Worm (Caenorhabditis elegans) whole organism, L3 larva: ENCODE results near the gene sru-23.

Experiments used
- R02D3.7 ChIP-seq: fragments of 150-350 bp; optimal IDR thresholded peaks from 2 replicates; lab custom pipeline; 2014; ENCODE audit warnings: missing biosample characterization, missing genetic modification characterization
- ama-1 ChIP-seq: fragments of 150-350 bp; optimal IDR thresholded peaks from 2 replicates; lab custom pipeline; 2018
- ceh-16 ChIP-seq: sonication (generic microtip); optimal IDR thresholded peaks from 2 replicates; lab custom pipeline; 2017; ENCODE audit warnings: missing biosample characterization, missing genetic modification characterization
- ceh-82 ChIP-seq: fragments of 150-350 bp; optimal IDR thresholded peaks from 2 replicates; lab custom pipeline; 2014; ENCODE audit warnings: missing biosample characterization, missing genetic modification characterization
- ceh-9 ChIP-seq: sonication (generic microtip); optimal IDR thresholded peaks from 2 replicates; lab custom pipeline; 2018; ENCODE audit warnings: missing biosample characterization, missing genetic modification characterization
- daf-12 ChIP-seq: fragments of 150-350 bp; optimal IDR thresholded peaks from 2 replicates; lab custom pipeline; 2014; ENCODE audit warnings: missing biosample characterization, missing genetic modification reagents, missing genetic modification characterization
- egl-27 ChIP-seq: sonication (generic microtip); optimal IDR thresholded peaks from 4 replicates; lab custom pipeline; 2017; ENCODE audit warnings: missing biosample characterization, missing genetic modification reagents, missing genetic modification characterization
- elt-2 ChIP-seq: sonication (generic microtip); optimal IDR thresholded peaks from 2 replicates; lab custom pipeline; 2016; ENCODE audit warnings: missing genetic modification reagents, mild to moderate bottlenecking, missing genetic modification characterization, missing compliant biosample characterization
- elt-3 ChIP-seq, 3 experiments: fragments of 150-350 bp in 1 of 3; sonication (generic microtip) in 2 of 3; optimal IDR thresholded peaks; 2 replicates in 2 of 3; 4 replicates in 1 of 3; lab custom pipeline; 2014 to 2017; ENCODE audit warnings: missing biosample characterization in 3 of 3, missing genetic modification characterization in 3 of 3
- eor-1 ChIP-seq, 2 experiments: fragments of 150-350 bp; optimal IDR thresholded peaks; 2 replicates each; lab custom pipeline; 2014 to 2018; ENCODE audit warnings: missing biosample characterization in 2 of 2, missing genetic modification characterization in 2 of 2
- fkh-10 ChIP-seq: sonication (generic microtip); optimal IDR thresholded peaks from 2 replicates; lab custom pipeline; 2017; ENCODE audit warnings: missing biosample characterization, missing genetic modification reagents, missing genetic modification characterization
- fkh-2 ChIP-seq: fragments of 150-350 bp; optimal IDR thresholded peaks from 2 replicates; lab custom pipeline; 2014; ENCODE audit warnings: missing biosample characterization, missing genetic modification reagents, missing genetic modification characterization
- fos-1 ChIP-seq: fragments of 150-350 bp; optimal IDR thresholded peaks from 2 replicates; lab custom pipeline; 2014; ENCODE audit warnings: missing biosample characterization, missing genetic modification characterization
- hmg-11 ChIP-seq: sonication (generic microtip); optimal IDR thresholded peaks from 2 replicates; lab custom pipeline; 2016; ENCODE audit warnings: missing genetic modification characterization, missing compliant biosample characterization
- jun-1 ChIP-seq: fragments of 150-350 bp; optimal IDR thresholded peaks from 2 replicates; lab custom pipeline; 2014; ENCODE audit warnings: missing biosample characterization, missing genetic modification reagents, missing genetic modification characterization
- lsy-12 ChIP-seq: sonication (generic microtip); optimal IDR thresholded peaks from 2 replicates; lab custom pipeline; 2016; ENCODE audit warnings: mild to moderate bottlenecking, missing genetic modification characterization, missing compliant biosample characterization
- mdl-1 ChIP-seq: fragments of 150-350 bp; optimal IDR thresholded peaks from 2 replicates; lab custom pipeline; 2014; ENCODE audit warnings: missing biosample characterization, missing genetic modification characterization
- mml-1 ChIP-seq: fragments of 150-350 bp; sonication (generic microtip); optimal IDR thresholded peaks from 3 replicates; lab custom pipeline; 2014; ENCODE audit warnings: missing biosample characterization, missing genetic modification characterization
- nfya-1 ChIP-seq: sonication (generic microtip); optimal IDR thresholded peaks from 2 replicates; lab custom pipeline; 2017; ENCODE audit warnings: missing genetic modification characterization, mild to moderate bottlenecking, missing compliant biosample characterization, antibody characterized with exemption, moderate library complexity; ENCODE audit not compliant: insufficient read depth
- nhr-11 ChIP-seq: fragments of 150-350 bp; optimal IDR thresholded peaks from 2 replicates; lab custom pipeline; 2014; ENCODE audit warnings: missing biosample characterization, missing genetic modification characterization
- nhr-12 ChIP-seq: fragments of 150-350 bp; optimal IDR thresholded peaks from 2 replicates; lab custom pipeline; 2014; ENCODE audit warnings: missing biosample characterization, missing genetic modification characterization
- nhr-23 ChIP-seq: fragments of 150-350 bp; optimal IDR thresholded peaks from 2 replicates; lab custom pipeline; 2014; ENCODE audit warnings: missing biosample characterization, missing genetic modification reagents, missing genetic modification characterization
- nhr-237 ChIP-seq: fragments of 150-350 bp; optimal IDR thresholded peaks from 2 replicates; lab custom pipeline; 2014; ENCODE audit warnings: missing biosample characterization, missing genetic modification characterization
- nhr-25 ChIP-seq: sonication (generic microtip); optimal IDR thresholded peaks from 2 replicates; lab custom pipeline; 2017; ENCODE audit warnings: missing biosample characterization, missing genetic modification characterization
- nhr-43 ChIP-seq: sonication (generic microtip); optimal IDR thresholded peaks from 2 replicates; lab custom pipeline; 2016; ENCODE audit warnings: mild to moderate bottlenecking, missing genetic modification characterization, missing compliant biosample characterization; ENCODE audit not compliant: poor library complexity, severe bottlenecking
- nhr-67 ChIP-seq: fragments of 150-350 bp; optimal IDR thresholded peaks from 2 replicates; lab custom pipeline; 2014; ENCODE audit warnings: missing biosample characterization, missing genetic modification characterization
- nhr-77 ChIP-seq: fragments of 150-350 bp; optimal IDR thresholded peaks from 2 replicates; lab custom pipeline; 2014; ENCODE audit warnings: missing biosample characterization, missing genetic modification characterization
- pha-4 ChIP-seq: fragments of 150-350 bp; optimal IDR thresholded peaks from 2 replicates; lab custom pipeline; 2014; ENCODE audit warnings: missing biosample characterization, missing genetic modification reagents, missing genetic modification characterization
- pqm-1 ChIP-seq: fragments of 150-350 bp; optimal IDR thresholded peaks from 2 replicates; lab custom pipeline; 2017; ENCODE audit warnings: missing biosample characterization, missing genetic modification characterization, inconsistent platforms
- sea-2 ChIP-seq: fragments of 150-350 bp; sonication (generic microtip); optimal IDR thresholded peaks from 4 replicates; lab custom pipeline; 2014; ENCODE audit warnings: missing biosample characterization, missing genetic modification reagents, missing genetic modification characterization
- skn-1 ChIP-seq: fragments of 150-350 bp; optimal IDR thresholded peaks from 2 replicates; lab custom pipeline; 2014; ENCODE audit warnings: missing biosample characterization, missing genetic modification characterization
- snpc-4 ChIP-seq: fragments of 150-350 bp; optimal IDR thresholded peaks from 2 replicates; lab custom pipeline; 2014; ENCODE audit warnings: missing biosample characterization, missing genetic modification characterization
- unc-39 ChIP-seq: sonication (generic microtip); optimal IDR thresholded peaks from 4 replicates; lab custom pipeline; 2017; ENCODE audit warnings: missing biosample characterization, missing genetic modification characterization
- zag-1 ChIP-seq: fragments of 150-350 bp; optimal IDR thresholded peaks from 2 replicates; lab custom pipeline; 2014; ENCODE audit warnings: missing biosample characterization, missing genetic modification characterization
- ztf-4 ChIP-seq: fragments of 150-350 bp; optimal IDR thresholded peaks from 2 replicates; lab custom pipeline; 2014; ENCODE audit warnings: missing biosample characterization, missing genetic modification characterization

Gene sru-23

ce11 chrV:15959456-15959855, 12.9 kb downstream of the sru-23 start:
- no peak for TF ChIP-seq hmg-11 (tag; lab: Kevin White, UChicago)

ce11 chrV:15957098-15957497, 15.3 kb downstream of the sru-23 start, which contains the start of gene F36G9.3:
Gene F36G9.3 (plus strand): TSS chrV:15957398.
- TF ChIP-seq nhr-67 (tag; lab: Kevin White, UChicago): no peak
- TF ChIP-seq R02D3.7: no peak
- TF ChIP-seq skn-1 (tag; lab: Kevin White, UChicago): no peak
- no peak for TF ChIP-seq nhr-43 (tag; lab: Kevin White, UChicago)
- TF ChIP-seq nhr-25: no peak
- no peak for TF ChIP-seq nhr-77 (tag; lab: Kevin White, UChicago)
- TF ChIP-seq unc-39 (tag; lab: Kevin White, UChicago): no peak
- no peak for TF ChIP-seq ceh-9
- no peak for TF ChIP-seq ceh-82 (tag; lab: Kevin White, UChicago)
- TF ChIP-seq pqm-1: no peak
- no peak for TF ChIP-seq zag-1 (tag; lab: Kevin White, UChicago)
- TF ChIP-seq fkh-2: no peak
- TF ChIP-seq ztf-4 (tag; lab: Kevin White, UChicago): no peak
- TF ChIP-seq fos-1: no peak
- TF ChIP-seq nhr-23 (tag; lab: Kevin White, UChicago): no peak

- TF ChIP-seq hmg-11 (tag; lab: Kevin White, UChicago) (no peak), egl-27 (no peak), jun-1 (tag; lab: Kevin White, UChicago) (no peak), ceh-16 (tag; lab: Kevin White, UChicago) (no peak), elt-3 (tag; optimal IDR thresholded peaks at IDR 0.05; lab: Kevin White, UChicago) (no peak), snpc-4 (tag; lab: Kevin White, UChicago) (no peak), nhr-11 (tag; lab: Kevin White, UChicago) (no peak), R02D3.7 (no peak)
Observed at ce11 chrV:15955497-15955896, 16.9 kb downstream of the sru-23 start, which contains the start of gene srh-186. Gene srh-186 (plus strand): TSS chrV:15955797.

ce11 chrV:15954932-15955331, 17.5 kb downstream of the sru-23 start, which contains the start of gene srw-57:
Gene srw-57 (minus strand): TSS chrV:15955032.
- TF ChIP-seq mml-1 (tag; lab: Kevin White, UChicago) (no peak), nhr-12 (no peak), skn-1 (tag; lab: Kevin White, UChicago) (no peak), lsy-12 (tag; lab: Kevin White, UChicago) (no peak), eor-1 (tag; optimal IDR thresholded peaks at IDR 0.05; lab: Kevin White, UChicago) (no peak), nfya-1 (tag; lab: Kevin White, UChicago) (no peak), ama-1 (no peak), nhr-23 (tag; lab: Kevin White, UChicago) (no peak), nhr-43 (tag; lab: Kevin White, UChicago) (no peak), ceh-9 (no peak), egl-27 (no peak), fkh-10 (no peak), fkh-2 (no peak), nhr-237 (tag; lab: Kevin White, UChicago) (no peak), sea-2 (no peak), mdl-1 (tag; lab: Kevin White, UChicago) (no peak), daf-12 (tag; lab: Kevin White, UChicago) (no peak)

- TF ChIP-seq ceh-9 (no peak), nhr-43 (tag; lab: Kevin White, UChicago) (no peak), eor-1 (tag; optimal IDR thresholded peaks at IDR 0.05; lab: Kevin White, UChicago) (no peak), nhr-25 (no peak), ceh-16 (tag; lab: Kevin White, UChicago) (no peak), nhr-23 (tag; lab: Kevin White, UChicago) (no peak), nhr-11 (tag; lab: Kevin White, UChicago) (no peak), nhr-12 (no peak), ceh-82 (tag; lab: Kevin White, UChicago) (no peak), fos-1 (no peak), jun-1 (tag; lab: Kevin White, UChicago) (no peak), hmg-11 (tag; lab: Kevin White, UChicago) (no peak), fkh-10 (no peak), elt-2 (tag; lab: Kevin White, UChicago) (no peak), pha-4 (no peak), pqm-1 (no peak), nhr-77 (tag; lab: Kevin White, UChicago) (no peak), ztf-4 (tag; lab: Kevin White, UChicago) (no peak)
- TF ChIP-seq, all 47 proteins: peak for 0
Observed at ce11 chrV:15952762-15953161, 19.6 kb downstream of the sru-23 start, which contains the start of gene srw-56. Gene srw-56 (minus strand): TSS chrV:15952862.
